Worm (Caenorhabditis elegans) whole organism, L1 larva: Measurements from ENCODE around the gene srb-1.

Experiments used
- C04F5.9 ChIP-seq: sonication (generic microtip); optimal IDR thresholded peaks from 2 replicates; lab custom pipeline; 2016; ENCODE audit warnings: missing genetic modification characterization, missing compliant biosample characterization
- Y116A8C.19 ChIP-seq: sonication (generic microtip); optimal IDR thresholded peaks from 2 replicates; lab custom pipeline; 2016; ENCODE audit warnings: missing compliant biosample characterization, missing genetic modification characterization, borderline replicate concordance
- aha-1 ChIP-seq: fragments of 150-350 bp; optimal IDR thresholded peaks from 2 replicates; lab custom pipeline; 2014; ENCODE audit warnings: missing biosample characterization, missing genetic modification characterization
- ceh-63 ChIP-seq: fragments of 200-800 bp; sonication (Bioruptor generic); optimal IDR thresholded peaks from 2 replicates; lab custom pipeline; 2018; ENCODE audit warnings: mild to moderate bottlenecking, missing genetic modification characterization, missing compliant biosample characterization
- dpl-1 ChIP-seq, 3 experiments: fragments of 150-350 bp in 2 of 3; sonication (generic microtip) in 1 of 3; optimal IDR thresholded peaks; 2 replicates each; lab custom pipeline; 2014 to 2017; ENCODE audit warnings: missing biosample characterization in 3 of 3, missing genetic modification characterization in 3 of 3, missing genetic modification reagents in 3 of 3
- dsc-1 ChIP-seq: sonication (generic microtip); optimal IDR thresholded peaks from 2 replicates; lab custom pipeline; 2016; ENCODE audit warnings: mild to moderate bottlenecking, missing genetic modification characterization, missing compliant biosample characterization
- egl-27 ChIP-seq, 2 experiments: fragments of 150-350 bp in 1 of 2; sonication (generic microtip); optimal IDR thresholded peaks; 3 replicates each; lab custom pipeline; 2017 to 2018; ENCODE audit warnings: missing biosample characterization in 2 of 2, missing genetic modification characterization in 2 of 2, missing genetic modification reagents in 2 of 2
- elt-2 ChIP-seq: sonication (generic microtip); optimal IDR thresholded peaks from 2 replicates; lab custom pipeline; 2016; ENCODE audit warnings: missing genetic modification characterization, mild to moderate bottlenecking, inconsistent platforms, missing compliant biosample characterization, missing genetic modification reagents
- ets-5 ChIP-seq: fragments of 200-800 bp; sonication (Bioruptor generic); IDR thresholded peaks from 2 replicates; pipeline ENCODE4 v1.3.6; 2022; ENCODE audit warnings: missing genetic modification characterization, missing compliant biosample characterization
- fkh-4 ChIP-seq: sonication (generic microtip); optimal IDR thresholded peaks from 2 replicates; lab custom pipeline; 2016; ENCODE audit warnings: missing compliant biosample characterization, missing genetic modification characterization, borderline replicate concordance
- fos-1 ChIP-seq: fragments of 150-350 bp; optimal IDR thresholded peaks from 2 replicates; lab custom pipeline; 2014; ENCODE audit warnings: missing biosample characterization, missing genetic modification characterization
- grh-1 ChIP-seq: fragments of 200-800 bp; sonication (Bioruptor generic); IDR thresholded peaks from 2 replicates; pipeline ENCODE4 v1.3.6; 2022; ENCODE audit warnings: missing genetic modification reagents, missing genetic modification characterization, missing compliant biosample characterization
- jun-1 ChIP-seq: fragments of 150-350 bp; optimal IDR thresholded peaks from 2 replicates; lab custom pipeline; 2014; ENCODE audit warnings: missing biosample characterization, missing genetic modification reagents, missing genetic modification characterization
- lin-14 ChIP-seq: fragments of 200-800 bp; sonication (Bioruptor generic); optimal IDR thresholded peaks from 2 replicates; lab custom pipeline; 2018; ENCODE audit warnings: mild to moderate bottlenecking, missing genetic modification characterization, moderate library complexity, missing compliant biosample characterization
- lir-3 ChIP-seq: sonication (generic microtip); optimal IDR thresholded peaks from 2 replicates; lab custom pipeline; 2016; ENCODE audit warnings: mild to moderate bottlenecking, missing genetic modification characterization, moderate library complexity, missing compliant biosample characterization; ENCODE audit not compliant: poor library complexity
- mdl-1 ChIP-seq, 2 experiments: fragments of 150-350 bp; optimal IDR thresholded peaks; 2 replicates each; lab custom pipeline; 2014 to 2017; ENCODE audit warnings: missing biosample characterization in 2 of 2, missing genetic modification characterization in 2 of 2, inconsistent platforms in 1 of 2
- nhr-12 ChIP-seq: sonication (generic microtip); optimal IDR thresholded peaks from 2 replicates; lab custom pipeline; 2017; ENCODE audit warnings: missing biosample characterization, missing genetic modification characterization
- nhr-19 ChIP-seq: fragments of 200-800 bp; sonication (Bioruptor generic); conservative IDR thresholded peaks from 2 replicates; pipeline ENCODE4 v1.3.6; 2022; ENCODE audit warnings: missing genetic modification characterization, missing compliant biosample characterization
- nhr-20 ChIP-seq: sonication (generic microtip); optimal IDR thresholded peaks from 2 replicates; lab custom pipeline; 2016; ENCODE audit warnings: mild to moderate bottlenecking, missing genetic modification characterization, missing compliant biosample characterization
- nhr-237 ChIP-seq: fragments of 150-350 bp; optimal IDR thresholded peaks from 2 replicates; lab custom pipeline; 2014; ENCODE audit warnings: missing biosample characterization, missing genetic modification characterization
- nhr-28 ChIP-seq: fragments of 150-350 bp; optimal IDR thresholded peaks from 2 replicates; lab custom pipeline; 2014; ENCODE audit warnings: missing biosample characterization, missing genetic modification characterization
- nhr-47 ChIP-seq: sonication (generic microtip); optimal IDR thresholded peaks from 2 replicates; lab custom pipeline; 2016; ENCODE audit warnings: mild to moderate bottlenecking, missing genetic modification characterization, moderate library complexity, missing compliant biosample characterization
- nhr-71 ChIP-seq: sonication (generic microtip); optimal IDR thresholded peaks from 2 replicates; lab custom pipeline; 2016; ENCODE audit warnings: mild to moderate bottlenecking, missing genetic modification characterization, moderate library complexity, missing compliant biosample characterization
- nhr-77 ChIP-seq: fragments of 150-350 bp; optimal IDR thresholded peaks from 2 replicates; lab custom pipeline; 2014; ENCODE audit warnings: missing biosample characterization, missing genetic modification characterization
- nhr-90 ChIP-seq: sonication (generic microtip); optimal IDR thresholded peaks from 2 replicates; lab custom pipeline; 2016; ENCODE audit warnings: mild to moderate bottlenecking, missing genetic modification characterization, missing compliant biosample characterization; ENCODE audit not compliant: poor library complexity
- rnt-1 ChIP-seq: sonication (generic microtip); optimal IDR thresholded peaks from 2 replicates; lab custom pipeline; 2016; ENCODE audit warnings: mild to moderate bottlenecking, missing genetic modification characterization, moderate library complexity, missing compliant biosample characterization
- skn-1 ChIP-seq: fragments of 150-350 bp; optimal IDR thresholded peaks from 2 replicates; lab custom pipeline; 2014; ENCODE audit warnings: missing biosample characterization, missing genetic modification characterization
- snu-23 ChIP-seq: sonication (generic microtip); optimal IDR thresholded peaks from 2 replicates; lab custom pipeline; 2016; ENCODE audit warnings: missing genetic modification characterization, missing compliant biosample characterization
- sup-37 ChIP-seq: fragments of 200-800 bp; sonication (Bioruptor generic); optimal IDR thresholded peaks from 2 replicates; lab custom pipeline; 2018; ENCODE audit warnings: mild to moderate bottlenecking, missing genetic modification characterization, missing compliant biosample characterization
- swsn-7 ChIP-seq: sonication (generic microtip); optimal IDR thresholded peaks from 2 replicates; lab custom pipeline; 2016; ENCODE audit warnings: missing genetic modification characterization, missing compliant biosample characterization
- tlp-1 ChIP-seq: fragments of 150-350 bp; optimal IDR thresholded peaks from 2 replicates; lab custom pipeline; 2014; ENCODE audit warnings: missing biosample characterization, missing genetic modification characterization
- unc-62 ChIP-seq: fragments of 150-350 bp; optimal IDR thresholded peaks from 2 replicates; lab custom pipeline; 2014; ENCODE audit warnings: missing biosample characterization, missing genetic modification reagents, missing genetic modification characterization
- xbp-1 ChIP-seq: sonication (generic microtip); optimal IDR thresholded peaks from 2 replicates; lab custom pipeline; 2016; ENCODE audit warnings: missing genetic modification characterization, missing compliant biosample characterization
- zag-1 ChIP-seq: fragments of 150-350 bp; optimal IDR thresholded peaks from 2 replicates; lab custom pipeline; 2014; ENCODE audit warnings: missing biosample characterization, missing genetic modification characterization

srb-1 gene

ce11 chrII:5187934-5188333 lies 17.1 kb upstream of the srb-1 start:
- TF ChIP-seq sup-37 (GFP tag; lab: Kevin White, UChicago), result no peak
- no peak for TF ChIP-seq unc-62 (GFP tag; lab: Kevin White, UChicago)
- no peak for TF ChIP-seq ets-5 (GFP tag; lab: Robert Waterston, UW)
- TF ChIP-seq nhr-237 (tag; lab: Kevin White, UChicago), result no peak
- TF ChIP-seq fkh-4 (tag; lab: Kevin White, UChicago), result no peak
- no peak for TF ChIP-seq zag-1
- TF ChIP-seq C04F5.9, result no peak
- no peak for TF ChIP-seq swsn-7 (tag; lab: Kevin White, UChicago)
- TF ChIP-seq skn-1, result no peak
- no peak for TF ChIP-seq nhr-19 (GFP tag; lab: Robert Waterston, UW)
- no peak for TF ChIP-seq tlp-1 (tag; lab: Kevin White, UChicago)
- no peak for TF ChIP-seq nhr-90 (tag; lab: Kevin White, UChicago)
- TF ChIP-seq dsc-1 (tag; lab: Kevin White, UChicago), result no peak
- TF ChIP-seq grh-1, result no peak
- TF ChIP-seq egl-27 (tag; optimal IDR thresholded peaks at IDR 0.05; lab: Kevin White, UChicago), result no peak
- TF ChIP-seq snu-23 (GFP tag; lab: Kevin White, UChicago), result no peak
- TF ChIP-seq nhr-12 (tag; lab: Kevin White, UChicago), result no peak

- no peak for TF ChIP-seq mdl-1 (tag; optimal IDR thresholded peaks at IDR 0.05; lab: Kevin White, UChicago)
- TF ChIP-seq jun-1, result no peak
- TF ChIP-seq rnt-1 (tag; lab: Kevin White, UChicago), result no peak
- no peak for TF ChIP-seq lir-3
- TF ChIP-seq nhr-77 (tag; lab: Kevin White, UChicago), result no peak
- TF ChIP-seq fos-1 (tag; lab: Kevin White, UChicago), result no peak
- no peak for TF ChIP-seq dpl-1 (GFP tag; optimal IDR thresholded peaks at IDR 0.05; lab: Kevin White, UChicago)
- TF ChIP-seq nhr-28 (tag; lab: Kevin White, UChicago), result no peak
- no peak for TF ChIP-seq skn-1
Observed at ce11 chrII:5187469-5187868, 16.6 kb upstream of the srb-1 start, which contains the start of gene crh-2. TSS of gene crh-2 (minus strand) at chrII:5187569.

- TF ChIP-seq tlp-1 (tag; lab: Kevin White, UChicago) (no peak), nhr-47 (tag; lab: Kevin White, UChicago) (no peak), elt-2 (tag; lab: Kevin White, UChicago) (peak; percentile 88)
- TF ChIP-seq, all 84 proteins: peak for 1
Observed at ce11 chrII:5186870-5187269, 16.0 kb upstream of the srb-1 start.

DNA sequence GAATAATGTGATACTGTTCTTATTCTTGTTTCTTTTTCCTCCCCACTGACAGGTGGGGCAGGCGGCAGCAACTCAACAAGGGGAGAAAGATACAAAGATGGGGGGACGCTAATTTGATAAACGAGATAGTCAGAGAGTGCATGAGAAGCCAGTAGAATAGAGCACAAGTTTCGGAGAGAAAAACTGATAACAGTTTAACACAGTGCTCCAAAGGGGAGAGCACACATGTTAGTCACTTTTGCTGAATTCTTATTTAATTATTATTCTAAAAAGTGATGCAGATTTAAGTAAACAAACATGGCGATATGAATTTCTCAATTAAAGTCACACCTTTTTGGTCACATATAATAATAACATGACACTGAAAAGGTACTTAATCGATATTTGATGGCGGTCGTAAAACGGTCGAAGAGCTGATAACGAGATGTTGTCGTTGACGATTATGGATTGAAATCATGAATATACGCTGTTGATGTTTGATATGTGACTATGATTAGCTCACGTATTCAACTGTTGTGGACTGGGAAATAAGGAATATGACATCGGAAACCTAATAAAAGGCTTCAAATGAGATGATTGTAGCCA lies 15.2 kb upstream of the srb-1 start:
- no peak for TF ChIP-seq ceh-63
- TF ChIP-seq xbp-1 (tag; lab: Kevin White, UChicago), result no peak
- TF ChIP-seq nhr-20, result no peak
- peak; percentile 97 for TF ChIP-seq elt-2 (tag; lab: Kevin White, UChicago)
- peak; percentile 44 for TF ChIP-seq tlp-1 (tag; lab: Kevin White, UChicago)
- no peak for TF ChIP-seq aha-1 (tag; lab: Kevin White, UChicago)
- peak; percentile 23 for TF ChIP-seq lin-14 (GFP tag; lab: Kevin White, UChicago)
- TF ChIP-seq nhr-237 (tag; lab: Kevin White, UChicago), result no peak
- peak; percentile 36 for TF ChIP-seq nhr-71
- TF ChIP-seq skn-1, result no peak
- no peak for TF ChIP-seq Y116A8C.19 (tag; lab: Kevin White, UChicago)
